Fruit fly (Drosophila melanogaster) whole organism, prepupa: ENCODE measurements around the gene GstZ1.

Source experiments
- CG11294 ChIP-seq: fragments of 200-800 bp; sonication (Bioruptor generic); IDR thresholded peaks from 2 replicates; pipeline ENCODE4 v1.3.6; 2022; ENCODE audit warnings: missing biosample characterization, missing genetic modification characterization
- CG11902 ChIP-seq: fragments of 200-800 bp; sonication (Bioruptor generic); optimal IDR thresholded peaks from 3 replicates; lab custom pipeline; 2016; ENCODE audit warnings: missing biosample characterization, missing genetic modification characterization
- CG15336 ChIP-seq: fragments of 200-800 bp; sonication (Bioruptor generic); IDR thresholded peaks from 2 replicates; pipeline ENCODE4 v1.3.6; 2022; ENCODE audit warnings: missing biosample characterization, missing genetic modification characterization
- CG16779 ChIP-seq: fragments of 200-800 bp; sonication (Bioruptor generic); optimal IDR thresholded peaks from 3 replicates; lab custom pipeline; 2017; ENCODE audit warnings: missing biosample characterization, mild to moderate bottlenecking, missing genetic modification characterization
- CG31627 ChIP-seq: fragments of 200-800 bp; sonication (Bioruptor generic); optimal IDR thresholded peaks from 3 replicates; lab custom pipeline; 2016; ENCODE audit warnings: missing biosample characterization, missing genetic modification characterization
- CG34406 ChIP-seq: fragments of 200-800 bp; sonication (Bioruptor generic); optimal IDR thresholded peaks from 3 replicates; lab custom pipeline; 2016; ENCODE audit warnings: missing biosample characterization, missing genetic modification characterization
- CG3919 ChIP-seq: fragments of 200-800 bp; sonication (Bioruptor generic); optimal IDR thresholded peaks from 3 replicates; lab custom pipeline; 2016; ENCODE audit warnings: missing biosample characterization, missing genetic modification characterization
- CG6163 ChIP-seq: fragments of 200-800 bp; sonication (Bioruptor generic); IDR thresholded peaks from 3 replicates; pipeline ENCODE4 v1.3.6; 2022; ENCODE audit warnings: missing biosample characterization, missing genetic modification characterization
- CG6276 ChIP-seq: fragments of 200-800 bp; sonication (Bioruptor generic); optimal IDR thresholded peaks from 2 replicates; lab custom pipeline; 2017; ENCODE audit warnings: missing biosample characterization, mild to moderate bottlenecking, missing genetic modification characterization
- CG8119 ChIP-seq: fragments of 200-800 bp; sonication (Bioruptor generic); IDR thresholded peaks from 3 replicates; pipeline ENCODE4 v1.3.6; 2022; ENCODE audit warnings: missing biosample characterization, missing genetic modification characterization
- CG8632 ChIP-seq: fragments of 200-800 bp; sonication (Bioruptor generic); optimal IDR thresholded peaks from 3 replicates; lab custom pipeline; 2016; ENCODE audit warnings: missing biosample characterization, missing genetic modification characterization
- Eip78C ChIP-seq: fragments of 200-800 bp; sonication (Bioruptor generic); peaks from one replicate; lab custom pipeline; 2016; ENCODE audit warnings: missing biosample characterization, missing genetic modification characterization
- Eip93F ChIP-seq: fragments of 200-800 bp; sonication (Bioruptor generic); optimal IDR thresholded peaks from 2 replicates; lab custom pipeline; 2016; ENCODE audit warnings: missing biosample characterization, mild to moderate bottlenecking, missing genetic modification characterization
- Ets21C ChIP-seq: fragments of 200-800 bp; sonication (Bioruptor generic); optimal IDR thresholded peaks from 3 replicates; lab custom pipeline; 2016; ENCODE audit warnings: missing biosample characterization, missing genetic modification characterization
- Ets96B ChIP-seq: fragments of 200-800 bp; optimal IDR thresholded peaks from 2 replicates; lab custom pipeline; 2019; ENCODE audit warnings: missing biosample characterization, mild to moderate bottlenecking, missing genetic modification characterization, moderate library complexity
- Gug ChIP-seq: fragments of 200-800 bp; sonication (Bioruptor generic); IDR thresholded peaks from 2 replicates; pipeline ENCODE4 v1.3.6; 2022; ENCODE audit warnings: missing biosample characterization, missing genetic modification characterization
- Hr38 ChIP-seq: sonication (Bioruptor generic); optimal IDR thresholded peaks from 2 replicates; lab custom pipeline; 2016; ENCODE audit warnings: missing biosample characterization, missing genetic modification characterization
- Hr39 ChIP-seq: fragments of 200-800 bp; sonication (Bioruptor generic); optimal IDR thresholded peaks from 2 replicates; lab custom pipeline; 2016; ENCODE audit warnings: missing biosample characterization, missing genetic modification characterization
- OdsH ChIP-seq: fragments of 200-800 bp; sonication (Bioruptor generic); optimal IDR thresholded peaks from 3 replicates; lab custom pipeline; 2016; ENCODE audit warnings: missing biosample characterization, missing genetic modification characterization
- Smox ChIP-seq: fragments of 200-800 bp; sonication (Bioruptor generic); optimal IDR thresholded peaks from 3 replicates; lab custom pipeline; 2016; ENCODE audit warnings: missing biosample characterization, missing genetic modification characterization
- Sox102F ChIP-seq: fragments of 200-800 bp; sonication (Bioruptor generic); optimal IDR thresholded peaks from 2 replicates; lab custom pipeline; 2016; ENCODE audit warnings: missing biosample characterization, mild to moderate bottlenecking, missing genetic modification characterization
- Sox15 ChIP-seq: fragments of 200-800 bp; sonication (Bioruptor generic); optimal IDR thresholded peaks from 3 replicates; lab custom pipeline; 2016; ENCODE audit warnings: missing biosample characterization, missing genetic modification characterization
- achi ChIP-seq: fragments of 200-800 bp; sonication (Bioruptor generic); optimal IDR thresholded peaks from 3 replicates; lab custom pipeline; 2016; ENCODE audit warnings: missing biosample characterization, missing genetic modification characterization
- acj6 ChIP-seq: fragments of 200-800 bp; sonication (Bioruptor generic); optimal IDR thresholded peaks from 3 replicates; lab custom pipeline; 2016; ENCODE audit warnings: missing biosample characterization, missing genetic modification characterization
- cyc ChIP-seq: fragments of 200-800 bp; sonication (Bioruptor generic); optimal IDR thresholded peaks from 3 replicates; lab custom pipeline; 2016; ENCODE audit warnings: missing biosample characterization, missing genetic modification characterization
- eg ChIP-seq: fragments of 200-800 bp; sonication (Bioruptor generic); IDR thresholded peaks from 3 replicates; pipeline ENCODE4 v1.3.6; 2022; ENCODE audit warnings: missing biosample characterization, missing genetic modification characterization
- fkh ChIP-seq: fragments of 200-800 bp; sonication (Bioruptor generic); optimal IDR thresholded peaks from 3 replicates; lab custom pipeline; 2017; ENCODE audit warnings: missing biosample characterization, mild to moderate bottlenecking, missing genetic modification characterization, moderate library complexity
- net ChIP-seq: fragments of 200-800 bp; sonication (Bioruptor generic); optimal IDR thresholded peaks from 3 replicates; lab custom pipeline; 2016; ENCODE audit warnings: missing biosample characterization, missing genetic modification characterization
- salr ChIP-seq, 2 experiments: fragments of 200-800 bp; sonication (Bioruptor generic); optimal IDR thresholded peaks; 3 replicates each; lab custom pipeline; 2016 to 2018; ENCODE audit warnings: missing biosample characterization in 2 of 2, missing genetic modification characterization in 2 of 2, mild to moderate bottlenecking in 1 of 2
- spab ChIP-seq: fragments of 200-800 bp; sonication (Bioruptor generic); optimal IDR thresholded peaks from 2 replicates; lab custom pipeline; 2017; ENCODE audit warnings: missing biosample characterization, mild to moderate bottlenecking, missing genetic modification characterization, missing genetic modification reagents
- svp ChIP-seq: fragments of 200-800 bp; sonication (Bioruptor generic); peaks from one replicate; lab custom pipeline; 2016; ENCODE audit warnings: missing biosample characterization, missing genetic modification characterization
- topi ChIP-seq: fragments of 200-800 bp; sonication (Bioruptor generic); optimal IDR thresholded peaks from 3 replicates; lab custom pipeline; 2016; ENCODE audit warnings: missing biosample characterization, missing genetic modification characterization
- vri ChIP-seq: fragments of 200-800 bp; sonication (Bioruptor generic); optimal IDR thresholded peaks from 3 replicates; lab custom pipeline; 2016; ENCODE audit warnings: missing biosample characterization, mild to moderate bottlenecking, missing genetic modification characterization

GstZ1 gene

dm6 chr3R:9448320-9448719 lies 8.0 kb downstream of the GstZ1 start:
- TF ChIP-seq CG6276 (GFP tag; lab: Kevin White, UChicago) (no peak), cyc (GFP tag; lab: Kevin White, UChicago) (no peak), topi (GFP tag; lab: Kevin White, UChicago) (no peak), CG34406 (no peak), CG11294 (GFP tag; lab: Robert Waterston, UW) (no peak), Smox (GFP tag; lab: Kevin White, UChicago) (no peak)

- no peak for TF ChIP-seq achi (GFP tag; lab: Kevin White, UChicago)
- no peak for TF ChIP-seq Ets21C (GFP tag; lab: Kevin White, UChicago)
- no peak for TF ChIP-seq net (GFP tag; lab: Kevin White, UChicago)
- TF ChIP-seq CG16779 (tag; lab: Kevin White, UChicago), result no peak
These were observed 14.3 kb downstream of the GstZ1 start for dm6 chr3R:9441996-9442395.

- TF ChIP-seq Gug (no peak), CG31627 (GFP tag; lab: Kevin White, UChicago) (no peak), CG16779 (tag; lab: Kevin White, UChicago) (no peak), Eip78C (no peak), salr (GFP tag; optimal IDR thresholded peaks at IDR 0.05; lab: Kevin White, UChicago) (no peak), Sox102F (GFP tag; lab: Kevin White, UChicago) (no peak), achi (GFP tag; lab: Kevin White, UChicago) (no peak), Hr38 (GFP tag; lab: Kevin White, UChicago) (no peak), Sox15 (GFP tag; lab: Kevin White, UChicago) (no peak), CG6163 (no peak), CG34406 (no peak), cyc (GFP tag; lab: Kevin White, UChicago) (no peak), CG8632 (GFP tag; lab: Kevin White, UChicago) (no peak), CG11902 (GFP tag; lab: Kevin White, UChicago) (no peak), Ets21C (GFP tag; lab: Kevin White, UChicago) (no peak), OdsH (GFP tag; lab: Kevin White, UChicago) (no peak), CG3919 (no peak), Hr39 (no peak)
- TF ChIP-seq, all 60 proteins: peak for 0
These were observed 15.2 kb downstream of the GstZ1 start for dm6 chr3R:9441134-9441533.

- TF ChIP-seq topi (GFP tag; lab: Kevin White, UChicago), result no peak
- no peak for TF ChIP-seq spab (GFP tag; lab: Kevin White, UChicago)
These were observed 18.7 kb downstream of the GstZ1 start for dm6 chr3R:9437618-9438017.

- TF ChIP-seq CG6163 (0 out of 3 replicates have a peak, but pooled peaks have one; percentile 12), CG8632 (GFP tag; lab: Kevin White, UChicago) (no peak), eg (peak; percentile 46; the same call in 2 of the 3 replicates), CG16779 (tag; lab: Kevin White, UChicago) (no peak), Gug (no peak), CG6276 (GFP tag; lab: Kevin White, UChicago) (no peak), acj6 (no peak), fkh (GFP tag; lab: Kevin White, UChicago) (peak; percentile 63), CG15336 (GFP tag; lab: Robert Waterston, UW) (peak; percentile 23; the same call in 1 of the 2 replicates), Eip78C (no peak), Eip93F (GFP tag; lab: Kevin White, UChicago) (no peak), svp (GFP tag; lab: Kevin White, UChicago) (peak; percentile 61), cyc (GFP tag; lab: Kevin White, UChicago) (no peak), vri (GFP tag; lab: Kevin White, UChicago) (peak; percentile 80), CG8119 (GFP tag; lab: Robert Waterston, UW) (0 out of 3 replicates have a peak, but pooled peaks have one; percentile 17), Ets96B (tag; lab: Kevin White, UChicago) (no peak)
These were observed 19.9 kb downstream of the GstZ1 start for dm6 chr3R:9436358-9436972.
